Fruit fly (Drosophila melanogaster): ENCODE data around the gene CG5122.

DNA sequence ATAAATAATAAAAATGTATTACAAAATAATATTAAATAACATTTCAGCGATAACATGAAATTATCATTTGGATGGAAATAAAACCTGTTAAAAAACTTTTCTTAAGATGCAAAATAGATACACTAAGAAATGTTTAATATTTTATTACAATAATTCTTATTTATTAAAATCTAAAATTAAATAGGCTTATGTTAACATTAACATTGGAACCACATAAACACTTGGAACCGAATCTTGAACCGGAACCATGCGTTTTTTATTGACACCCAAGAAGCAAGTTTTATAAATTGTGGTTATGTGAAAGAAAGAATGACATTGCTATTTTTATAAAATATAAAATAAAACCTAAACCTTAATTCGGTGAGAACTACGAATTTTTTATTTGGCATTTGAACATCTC, 29.8 kb downstream of the CG5122 start, which contains the start of gene kmg:
- TF ChIP-seq lmd (GFP tag; IDR thresholded peaks at IDR 0.05) (no peak), CG4730 (GFP tag; IDR thresholded peaks at IDR 0.05) (no peak)
